Worm (Caenorhabditis elegans) whole organism, L1 larva: ENCODE measurements around the gene bus-2.

Source experiments
- C16A3.4 ChIP-seq: fragments of 150-350 bp; optimal IDR thresholded peaks from 2 replicates; lab custom pipeline; 2014; ENCODE audit warnings: missing biosample characterization, missing genetic modification characterization
- F16B12.6 ChIP-seq: fragments of 150-350 bp; optimal IDR thresholded peaks from 2 replicates; lab custom pipeline; 2014; ENCODE audit warnings: missing biosample characterization, missing genetic modification characterization
- aha-1 ChIP-seq: fragments of 150-350 bp; optimal IDR thresholded peaks from 2 replicates; lab custom pipeline; 2014; ENCODE audit warnings: missing biosample characterization, missing genetic modification characterization
- aly-2 ChIP-seq: fragments of 150-350 bp; optimal IDR thresholded peaks from 2 replicates; lab custom pipeline; 2014; ENCODE audit warnings: missing biosample characterization, missing genetic modification characterization
- ama-1 ChIP-seq: fragments of 150-350 bp; optimal IDR thresholded peaks from 2 replicates; lab custom pipeline; 2014
- blmp-1 ChIP-seq: fragments of 150-350 bp; optimal IDR thresholded peaks from 2 replicates; lab custom pipeline; 2014; ENCODE audit warnings: missing biosample characterization, missing genetic modification characterization
- ceh-8 ChIP-seq: fragments of 200-800 bp; sonication (Bioruptor generic); optimal IDR thresholded peaks from 2 replicates; lab custom pipeline; 2018; ENCODE audit warnings: mild to moderate bottlenecking, missing genetic modification characterization, moderate library complexity, missing compliant biosample characterization
- ceh-90 ChIP-seq: sonication (generic microtip); optimal IDR thresholded peaks from 2 replicates; lab custom pipeline; 2016; ENCODE audit warnings: missing genetic modification characterization, missing compliant biosample characterization
- ces-1 ChIP-seq: fragments of 150-350 bp; optimal IDR thresholded peaks from 2 replicates; lab custom pipeline; 2014; ENCODE audit warnings: missing biosample characterization, missing genetic modification reagents, missing genetic modification characterization
- dpl-1 ChIP-seq, 3 experiments: fragments of 150-350 bp in 2 of 3; sonication (generic microtip) in 1 of 3; optimal IDR thresholded peaks; 2 replicates each; lab custom pipeline; 2014 to 2017; ENCODE audit warnings: missing biosample characterization in 3 of 3, missing genetic modification characterization in 3 of 3, missing genetic modification reagents in 3 of 3
- dsc-1 ChIP-seq: sonication (generic microtip); optimal IDR thresholded peaks from 2 replicates; lab custom pipeline; 2016; ENCODE audit warnings: mild to moderate bottlenecking, missing genetic modification characterization, missing compliant biosample characterization
- efl-3 ChIP-seq: fragments of 200-800 bp; sonication (Bioruptor generic); optimal IDR thresholded peaks from 2 replicates; lab custom pipeline; 2018; ENCODE audit warnings: mild to moderate bottlenecking, missing genetic modification characterization, missing compliant biosample characterization
- egl-13 ChIP-seq: sonication (generic microtip); optimal IDR thresholded peaks from 2 replicates; lab custom pipeline; 2016; ENCODE audit warnings: missing genotype, missing genetic modification reagents, missing genetic modification characterization, missing compliant biosample characterization
- egl-27 ChIP-seq, 2 experiments: fragments of 150-350 bp in 1 of 2; sonication (generic microtip); optimal IDR thresholded peaks; 3 replicates each; lab custom pipeline; 2017 to 2018; ENCODE audit warnings: missing biosample characterization in 2 of 2, missing genetic modification characterization in 2 of 2, missing genetic modification reagents in 2 of 2
- elt-2 ChIP-seq: sonication (generic microtip); optimal IDR thresholded peaks from 2 replicates; lab custom pipeline; 2016; ENCODE audit warnings: missing genetic modification characterization, mild to moderate bottlenecking, inconsistent platforms, missing compliant biosample characterization, missing genetic modification reagents
- ets-5 ChIP-seq: fragments of 200-800 bp; sonication (Bioruptor generic); IDR thresholded peaks from 2 replicates; pipeline ENCODE4 v1.3.6; 2022; ENCODE audit warnings: missing genetic modification characterization, missing compliant biosample characterization
- fkh-10 ChIP-seq: sonication (generic microtip); optimal IDR thresholded peaks from 2 replicates; lab custom pipeline; 2017; ENCODE audit warnings: missing biosample characterization, missing genetic modification reagents, missing genetic modification characterization
- fkh-4 ChIP-seq: sonication (generic microtip); optimal IDR thresholded peaks from 2 replicates; lab custom pipeline; 2016; ENCODE audit warnings: missing compliant biosample characterization, missing genetic modification characterization, borderline replicate concordance
- grh-1 ChIP-seq: fragments of 200-800 bp; sonication (Bioruptor generic); IDR thresholded peaks from 2 replicates; pipeline ENCODE4 v1.3.6; 2022; ENCODE audit warnings: missing genetic modification reagents, missing genetic modification characterization, missing compliant biosample characterization
- hlh-17 ChIP-seq: fragments of 200-800 bp; sonication (Bioruptor generic); optimal IDR thresholded peaks from 2 replicates; lab custom pipeline; 2018; ENCODE audit warnings: missing genetic modification characterization, mild to moderate bottlenecking, missing compliant biosample characterization, moderate library complexity, borderline replicate concordance
- hpl-2 ChIP-seq: fragments of 150-350 bp; optimal IDR thresholded peaks from 2 replicates; lab custom pipeline; 2014; ENCODE audit warnings: missing biosample characterization, missing genetic modification reagents, missing genetic modification characterization
- isw-1 ChIP-seq: fragments of 200-800 bp; sonication (Bioruptor generic); IDR thresholded peaks from 2 replicates; pipeline ENCODE4 v1.3.6; 2022; ENCODE audit warnings: missing genetic modification characterization, missing compliant biosample characterization
- lin-14 ChIP-seq: fragments of 200-800 bp; sonication (Bioruptor generic); optimal IDR thresholded peaks from 2 replicates; lab custom pipeline; 2018; ENCODE audit warnings: mild to moderate bottlenecking, missing genetic modification characterization, moderate library complexity, missing compliant biosample characterization
- lsy-2 ChIP-seq, 2 experiments: fragments of 150-350 bp; optimal IDR thresholded peaks; 2 replicates each; lab custom pipeline; 2014; ENCODE audit warnings: missing biosample characterization in 2 of 2, missing genetic modification characterization in 2 of 2
- mab-9 ChIP-seq: fragments of 200-800 bp; sonication (Bioruptor generic); IDR thresholded peaks from 2 replicates; pipeline ENCODE4 v1.3.6; 2022; ENCODE audit warnings: missing genetic modification reagents, missing genetic modification characterization, missing compliant biosample characterization
- nhr-237 ChIP-seq: fragments of 150-350 bp; optimal IDR thresholded peaks from 2 replicates; lab custom pipeline; 2014; ENCODE audit warnings: missing biosample characterization, missing genetic modification characterization
- nhr-28 ChIP-seq: fragments of 150-350 bp; optimal IDR thresholded peaks from 2 replicates; lab custom pipeline; 2014; ENCODE audit warnings: missing biosample characterization, missing genetic modification characterization
- nhr-47 ChIP-seq: sonication (generic microtip); optimal IDR thresholded peaks from 2 replicates; lab custom pipeline; 2016; ENCODE audit warnings: mild to moderate bottlenecking, missing genetic modification characterization, moderate library complexity, missing compliant biosample characterization
- nhr-71 ChIP-seq: sonication (generic microtip); optimal IDR thresholded peaks from 2 replicates; lab custom pipeline; 2016; ENCODE audit warnings: mild to moderate bottlenecking, missing genetic modification characterization, moderate library complexity, missing compliant biosample characterization
- nhr-76 ChIP-seq: sonication (generic microtip); optimal IDR thresholded peaks from 2 replicates; lab custom pipeline; 2017; ENCODE audit warnings: missing biosample characterization, missing genetic modification characterization
- nhr-77 ChIP-seq: fragments of 150-350 bp; optimal IDR thresholded peaks from 2 replicates; lab custom pipeline; 2014; ENCODE audit warnings: missing biosample characterization, missing genetic modification characterization
- nhr-85 ChIP-seq: sonication (generic microtip); peaks from one replicate; lab custom pipeline; 2016; ENCODE audit warnings: missing genetic modification characterization, inconsistent platforms, missing compliant biosample characterization
- pax-3 ChIP-seq: fragments of 200-800 bp; sonication (Bioruptor generic); optimal IDR thresholded peaks from 2 replicates; lab custom pipeline; 2018; ENCODE audit warnings: mild to moderate bottlenecking, missing genetic modification characterization, moderate library complexity, missing compliant biosample characterization
- snu-23 ChIP-seq: sonication (generic microtip); optimal IDR thresholded peaks from 2 replicates; lab custom pipeline; 2016; ENCODE audit warnings: missing genetic modification characterization, missing compliant biosample characterization
- sptf-1 ChIP-seq: fragments of 150-350 bp; optimal IDR thresholded peaks from 2 replicates; lab custom pipeline; 2014; ENCODE audit warnings: missing biosample characterization, missing genetic modification characterization
- sup-37 ChIP-seq: fragments of 200-800 bp; sonication (Bioruptor generic); optimal IDR thresholded peaks from 2 replicates; lab custom pipeline; 2018; ENCODE audit warnings: mild to moderate bottlenecking, missing genetic modification characterization, missing compliant biosample characterization
- tbx-2 ChIP-seq: sonication (generic microtip); optimal IDR thresholded peaks from 2 replicates; lab custom pipeline; 2016; ENCODE audit warnings: missing genetic modification characterization, missing compliant biosample characterization
- unc-30 ChIP-seq: sonication (generic microtip); optimal IDR thresholded peaks from 2 replicates; lab custom pipeline; 2017; ENCODE audit warnings: missing biosample characterization, missing genetic modification characterization
- vab-15 ChIP-seq: sonication (generic microtip); optimal IDR thresholded peaks from 2 replicates; lab custom pipeline; 2017; ENCODE audit warnings: missing genotype, mild to moderate bottlenecking, missing genetic modification characterization, missing compliant biosample characterization
- xbp-1 ChIP-seq: sonication (generic microtip); optimal IDR thresholded peaks from 2 replicates; lab custom pipeline; 2016; ENCODE audit warnings: missing genetic modification characterization, missing compliant biosample characterization
- zag-1 ChIP-seq: fragments of 150-350 bp; optimal IDR thresholded peaks from 2 replicates; lab custom pipeline; 2014; ENCODE audit warnings: missing biosample characterization, missing genetic modification characterization
- ztf-11 ChIP-seq, 2 experiments: sonication (generic microtip); optimal IDR thresholded peaks; 2 replicates each; lab custom pipeline; 2016 to 2017; ENCODE audit warnings: missing genetic modification characterization in 2 of 2, missing biosample characterization in 1 of 2, missing compliant biosample characterization in 1 of 2

Gene bus-2

ce11 chrIV:1706996-1707395 lies 7.3 kb downstream of the bus-2 start, which contains the start of gene K08D12.4:
K08D12.4 (plus strand) TSS chrIV:1707296.
- TF ChIP-seq nhr-77 (no peak), nhr-47 (tag; lab: Kevin White, UChicago) (no peak), nhr-85 (tag; lab: Kevin White, UChicago) (no peak), ceh-90 (tag; lab: Kevin White, UChicago) (no peak), ets-5 (GFP tag; lab: Robert Waterston, UW) (no peak), nhr-237 (no peak), C16A3.4 (tag; lab: Kevin White, UChicago) (no peak), hlh-17 (GFP tag; lab: Kevin White, UChicago) (no peak), pax-3 (tag; lab: Kevin White, UChicago) (no peak), sup-37 (GFP tag; lab: Kevin White, UChicago) (no peak), mab-9 (no peak), nhr-28 (tag; lab: Kevin White, UChicago) (no peak), dpl-1 (GFP tag; optimal IDR thresholded peaks at IDR 0.05; lab: Kevin White, UChicago) (no peak)
- TF ChIP-seq, all 84 proteins: peak for 0

- TF ChIP-seq lin-14 (GFP tag; lab: Kevin White, UChicago) (no peak), snu-23 (GFP tag; lab: Kevin White, UChicago) (no peak), lsy-2 (tag; optimal IDR thresholded peaks at IDR 0.05; lab: Kevin White, UChicago) (no peak), aly-2 (no peak), F16B12.6 (no peak), vab-15 (tag; lab: Kevin White, UChicago) (no peak), ceh-8 (GFP tag; lab: Kevin White, UChicago) (no peak), egl-27 (tag; optimal IDR thresholded peaks at IDR 0.05; lab: Kevin White, UChicago) (no peak), fkh-10 (GFP tag; lab: Kevin White, UChicago) (no peak), xbp-1 (no peak)
These were observed 8.3 kb downstream of the bus-2 start for ce11 chrIV:1707960-1708359.

- TF ChIP-seq nhr-47 (tag; lab: Kevin White, UChicago) (no peak), ama-1 (lab: Kevin White, UChicago) (peak; percentile 1), nhr-77 (no peak), zag-1 (tag; lab: Kevin White, UChicago) (no peak), nhr-85 (tag; lab: Kevin White, UChicago) (peak; percentile 75)
- TF ChIP-seq, all 84 proteins: peak for 2
These were observed 8.7 kb downstream of the bus-2 start for ce11 chrIV:1708426-1708826.

ce11 chrIV:1709002-1709401 lies 9.3 kb downstream of the bus-2 start:
- peak; percentile 43 for TF ChIP-seq ceh-8 (GFP tag; lab: Kevin White, UChicago)
- no peak for TF ChIP-seq aly-2
- no peak for TF ChIP-seq sptf-1
- TF ChIP-seq aha-1 (tag; lab: Kevin White, UChicago) = no peak
- TF ChIP-seq nhr-76 = no peak
- no peak for TF ChIP-seq ceh-90 (tag; lab: Kevin White, UChicago)

ce11 chrIV:1709695-1710315 lies 10.1 kb downstream of the bus-2 start, which contains the start of the genes pbs-1 and K08D12.3:
pbs-1 (minus strand) TSS chrIV:1709745.
K08D12.3 (plus strand) TSS chrIV:1710265.
- TF ChIP-seq unc-30 (tag; lab: Kevin White, UChicago) = no peak
- TF ChIP-seq egl-13 (tag; lab: Kevin White, UChicago) = peak; percentile 60
- TF ChIP-seq ces-1 (GFP tag; lab: Kevin White, UChicago) = no peak
- peak; percentile 21 for TF ChIP-seq hpl-2 (GFP tag; lab: Kevin White, UChicago)
- peak; percentile 87 for TF ChIP-seq snu-23 (GFP tag; lab: Kevin White, UChicago)
- no peak for TF ChIP-seq aha-1 (tag; lab: Kevin White, UChicago)
- TF ChIP-seq fkh-10 (GFP tag; lab: Kevin White, UChicago) = peak; percentile 6
- peak; percentile 87 for TF ChIP-seq nhr-47 (tag; lab: Kevin White, UChicago)
- peak; percentile 73 for TF ChIP-seq dsc-1 (tag; lab: Kevin White, UChicago)
- TF ChIP-seq blmp-1 (tag; lab: Kevin White, UChicago) = peak; percentile 72
- TF ChIP-seq nhr-71 (tag; lab: Kevin White, UChicago) = peak; percentile 90
- TF ChIP-seq grh-1 (GFP tag; lab: Robert Waterston, UW) = peak; percentile 80
- peak; percentile 82 for TF ChIP-seq xbp-1
- TF ChIP-seq ama-1 (lab: Kevin White, UChicago) = no peak
- no peak for TF ChIP-seq sptf-1
- no peak for TF ChIP-seq nhr-237
- no peak for TF ChIP-seq nhr-28 (tag; lab: Kevin White, UChicago)
- peak; percentile 33 for TF ChIP-seq elt-2 (tag; lab: Kevin White, UChicago)
- TF ChIP-seq isw-1 = peak; percentile 63
- peak; percentile 80 for TF ChIP-seq tbx-2 (tag; lab: Kevin White, UChicago)
- TF ChIP-seq aly-2 = peak; percentile 55
- peak; percentile 88 to 94 for TF ChIP-seq lsy-2 (tag; optimal IDR thresholded peaks at IDR 0.05; lab: Kevin White, UChicago)
- no peak for TF ChIP-seq ceh-90 (tag; lab: Kevin White, UChicago)
- TF ChIP-seq efl-3 (GFP tag; lab: Kevin White, UChicago) = no peak
- TF ChIP-seq fkh-4 = no peak
- peak; percentile 89 to 93 (median 92) for TF ChIP-seq dpl-1 (GFP tag; optimal IDR thresholded peaks at IDR 0.05; lab: Kevin White, UChicago)
- no peak for TF ChIP-seq sup-37 (GFP tag; lab: Kevin White, UChicago)
- no peak for TF ChIP-seq ztf-11 (tag; optimal IDR thresholded peaks at IDR 0.05; lab: Kevin White, UChicago)
